Fruit fly (Drosophila melanogaster): ENCODE results near the gene Bro.

The Bro gene

DNA sequence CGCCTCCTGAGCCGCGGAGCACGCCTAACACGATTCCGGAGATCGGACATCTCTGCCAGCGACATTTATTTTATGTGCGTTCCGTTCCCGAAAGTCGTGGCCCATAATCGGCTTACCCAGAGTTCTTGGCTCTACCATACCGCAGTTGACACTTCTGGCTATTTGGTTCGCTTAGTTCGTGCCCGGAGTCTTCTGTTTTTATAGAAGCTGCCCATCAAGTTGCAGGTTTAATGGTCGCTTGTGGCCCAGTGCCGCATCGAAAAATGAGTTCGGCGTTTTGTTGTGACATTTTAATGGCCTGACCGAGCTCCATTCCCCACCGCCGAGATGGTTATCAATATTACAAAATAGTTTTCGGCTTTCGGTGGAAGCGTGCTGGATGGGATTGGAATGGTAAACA, 28.6 kb downstream of the Bro start:
- no peak for TF ChIP-seq noc (tag; optimal IDR thresholded peaks at IDR 0.05)

DNA sequence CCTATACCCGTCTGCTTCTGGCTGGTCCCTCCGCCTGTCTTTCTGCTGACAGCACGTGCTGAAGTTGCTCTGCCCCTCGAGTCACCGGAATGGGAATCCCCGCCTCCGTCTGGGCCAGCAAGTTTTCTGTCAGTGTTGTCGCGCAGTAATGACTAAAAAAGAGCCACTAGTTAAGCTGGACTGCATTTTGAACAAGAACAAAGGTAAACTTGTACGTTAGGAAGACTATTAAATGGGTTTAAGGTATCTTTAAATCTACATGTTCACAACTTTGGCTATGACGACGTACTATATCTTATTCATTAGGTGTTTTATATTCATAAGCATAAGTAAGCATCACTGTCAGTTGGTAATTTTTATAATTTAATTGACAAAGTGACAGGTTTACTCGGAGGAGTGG, 31.7 kb downstream of the Bro start:
- no peak for TF ChIP-seq noc (tag; optimal IDR thresholded peaks at IDR 0.05)

dm6 chr3L:1683091-1683490, 35.4 kb downstream of the Bro start:
- TF ChIP-seq noc (tag; optimal IDR thresholded peaks at IDR 0.05): no peak

dm6 chr3L:1688161-1688560, 40.5 kb downstream of the Bro start:
- no peak for TF ChIP-seq noc (tag; optimal IDR thresholded peaks at IDR 0.05)

dm6 chr3L:1688569-1688968, 40.9 kb downstream of the Bro start:
- TF ChIP-seq noc (tag; optimal IDR thresholded peaks at IDR 0.05): no peak

DNA sequence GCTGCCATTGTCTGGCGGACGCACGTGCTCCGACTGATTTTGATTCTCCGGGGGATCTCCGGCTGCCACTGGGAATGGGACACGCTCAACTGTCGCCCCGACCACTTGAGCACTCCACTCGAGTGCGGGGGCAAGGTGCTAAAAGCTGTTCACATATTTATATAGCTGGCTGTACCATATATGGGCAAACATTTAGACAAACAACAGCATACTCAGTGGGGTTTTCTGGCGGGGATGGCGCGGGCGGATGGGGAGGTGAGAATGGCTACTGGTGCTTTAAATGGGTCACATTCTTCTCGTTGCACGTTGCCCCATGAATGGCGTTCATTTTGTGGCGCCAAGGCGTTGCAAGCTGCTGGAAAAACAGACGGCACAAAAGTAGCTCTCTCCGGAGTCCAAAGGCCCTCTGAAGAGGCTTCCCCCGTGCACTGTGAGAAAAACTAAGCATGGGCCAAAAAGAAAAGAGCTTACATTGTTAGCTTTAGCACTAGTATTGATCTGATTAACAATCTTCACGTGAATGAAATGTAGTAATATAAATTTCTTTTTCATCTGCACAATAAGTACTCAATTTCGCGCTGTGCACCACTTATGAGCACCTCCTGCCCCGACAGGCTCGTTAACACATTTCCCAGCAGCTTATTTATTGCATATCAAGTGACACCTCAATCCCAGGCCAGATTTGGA, 43.2 kb downstream of the Bro start:
- no peak for TF ChIP-seq noc (tag; optimal IDR thresholded peaks at IDR 0.05)

- no peak for TF ChIP-seq noc (tag; optimal IDR thresholded peaks at IDR 0.05)
Measured at dm6 chr3L:1692122-1692786, 44.6 kb downstream of the Bro start.

DNA sequence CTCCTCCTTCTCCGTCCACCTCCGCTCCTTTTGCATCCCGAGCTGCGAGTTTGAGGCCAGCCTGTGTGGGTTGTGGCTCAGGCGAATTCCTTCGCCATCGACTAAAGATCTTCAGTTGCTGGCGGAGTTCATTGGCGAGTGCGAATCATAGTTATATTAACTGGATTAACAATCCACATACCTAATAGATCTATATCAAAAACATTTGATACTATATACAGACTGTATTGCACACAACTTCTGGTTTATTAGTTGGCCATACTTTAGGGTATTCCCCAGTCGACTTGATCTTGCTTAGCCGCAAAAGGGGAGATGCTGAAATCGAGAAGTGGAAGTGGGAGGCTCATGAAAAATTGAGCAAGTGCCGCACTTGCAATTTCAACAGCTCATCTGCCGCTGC, 45.2 kb downstream of the Bro start:
- TF ChIP-seq noc (tag; optimal IDR thresholded peaks at IDR 0.05): no peak

- no peak for TF ChIP-seq noc (tag; optimal IDR thresholded peaks at IDR 0.05)
Measured at dm6 chr3L:1694317-1694716, 46.6 kb downstream of the Bro start, which contains the start of gene CG12011. CG12011 (plus strand) TSS chr3L:1694617.

All from whole organism, larva.